ENCODE assay signal across 4 worm cellular contexts in genomic region chrX:7651219-7651958, ce11.
A peak's percentile ranks its signal among the peaks of the same experiment; 100 is the strongest.
TF ChIP-seq lines count a peak whose summit lies in the region.

No protein-coding gene starts in this region.

TF ChIP-seq in whole organism, L3 larva, 47 proteins besides CTCF, POLR2A, EP300 and RAD21 (continued from another document):
- no peak for TF ChIP-seq skn-1 (tag; optimal IDR thresholded peaks at IDR 0.05; lab: Kevin White, UChicago)
- no peak for TF ChIP-seq snpc-4 (tag; optimal IDR thresholded peaks at IDR 0.05; lab: Kevin White, UChicago)
- no peak for TF ChIP-seq egl-27 (tag; optimal IDR thresholded peaks at IDR 0.05; lab: Kevin White, UChicago)
- no peak for TF ChIP-seq ZK546.5 (tag; optimal IDR thresholded peaks at IDR 0.05; lab: Kevin White, UChicago)
- no peak for TF ChIP-seq ama-1 (optimal IDR thresholded peaks at IDR 0.05; lab: Kevin White, UChicago)
- no peak for TF ChIP-seq mdl-1 (tag; optimal IDR thresholded peaks at IDR 0.05; lab: Kevin White, UChicago)
- no peak for TF ChIP-seq nhr-11 (tag; optimal IDR thresholded peaks at IDR 0.05; lab: Kevin White, UChicago)
- no peak for TF ChIP-seq nhr-77 (tag; optimal IDR thresholded peaks at IDR 0.05; lab: Kevin White, UChicago)
- peak; percentile 14 for TF ChIP-seq lin-39 (tag; optimal IDR thresholded peaks at IDR 0.05; lab: Kevin White, UChicago)
- TF ChIP-seq elt-3 (tag; optimal IDR thresholded peaks at IDR 0.05; lab: Kevin White, UChicago), result no peak
- TF ChIP-seq nfya-1 (tag; optimal IDR thresholded peaks at IDR 0.05; lab: Kevin White, UChicago; ENCODE audit: insufficient read depth), result peak; percentile 43
- TF ChIP-seq unc-62 (GFP tag; optimal IDR thresholded peaks at IDR 0.05; lab: Kevin White, UChicago), result no peak

TF ChIP-seq in whole organism, L4 larva, 104 proteins besides CTCF, POLR2A, EP300 and RAD21 (continued from another document):
- TF ChIP-seq hmg-1.1 (GFP tag; IDR thresholded peaks at IDR 0.05; lab: Robert Waterston, UW) (peak; percentile 47; the same call in 1 of the 2 replicates), pqm-1 (tag; optimal IDR thresholded peaks at IDR 0.05; lab: Kevin White, UChicago) (no peak), ZK546.5 (tag; optimal IDR thresholded peaks at IDR 0.05; lab: Kevin White, UChicago) (no peak), ztf-7 (tag; optimal IDR thresholded peaks at IDR 0.05; lab: Kevin White, UChicago) (no peak), vab-7 (GFP tag; IDR thresholded peaks at IDR 0.05; lab: Robert Waterston, UW) (no peak), Y75B8A.6 (GFP tag; IDR thresholded peaks at IDR 0.05; lab: Robert Waterston, UW) (no peak), daf-8 (GFP tag; IDR thresholded peaks at IDR 0.05; lab: Robert Waterston, UW) (no peak), Y5F2A.4 (GFP tag; optimal IDR thresholded peaks at IDR 0.05; lab: Kevin White, UChicago) (no peak), nhr-25 (tag; optimal IDR thresholded peaks at IDR 0.05; lab: Kevin White, UChicago; ENCODE audit: borderline replicate concordance, insufficient read depth) (no peak), snpc-4 (tag; optimal IDR thresholded peaks at IDR 0.05; lab: Kevin White, UChicago) (no peak), zip-2 (tag; optimal IDR thresholded peaks at IDR 0.05; lab: Kevin White, UChicago) (no peak), Y48G9A.11 (GFP tag; IDR thresholded peaks at IDR 0.05; lab: Robert Waterston, UW) (no peak), sdz-12 (GFP tag; optimal IDR thresholded peaks at IDR 0.05; lab: Kevin White, UChicago) (no peak), hif-1 (tag; optimal IDR thresholded peaks at IDR 0.05; lab: Kevin White, UChicago) (peak in 1 of 2 experiments; percentile 44), hlh-30 (tag; optimal IDR thresholded peaks at IDR 0.05; lab: Kevin White, UChicago; ENCODE audit: insufficient read depth) (no peak), dpl-1 (GFP tag; optimal IDR thresholded peaks at IDR 0.05; lab: Kevin White, UChicago) (no peak), php-3 (GFP tag; IDR thresholded peaks at IDR 0.05; lab: Robert Waterston, UW) (0 out of 2 replicates have a peak, but pooled peaks have one; percentile 62), F37D6.2 (tag; optimal IDR thresholded peaks at IDR 0.05; lab: Kevin White, UChicago) (peak; percentile 29), nhr-111 (GFP tag; optimal IDR thresholded peaks at IDR 0.05; lab: Kevin White, UChicago) (no peak), madf-5 (GFP tag; IDR thresholded peaks at IDR 0.05; lab: Robert Waterston, UW) (no peak), aha-1 (tag; lab: Kevin White, UChicago) (peak; percentile 58), hlh-11 (tag; optimal IDR thresholded peaks at IDR 0.05; lab: Kevin White, UChicago) (peak; percentile 53), skn-1 (tag; optimal IDR thresholded peaks at IDR 0.05; lab: Kevin White, UChicago) (no peak), unc-62 (GFP tag; optimal IDR thresholded peaks at IDR 0.05 in 1 of 2; lab: Kevin White, UChicago) (peak in 1 of 2 experiments; percentile 60), unc-62 (tag; optimal IDR thresholded peaks at IDR 0.05; lab: Kevin White, UChicago) (no peak), jun-1 (tag; optimal IDR thresholded peaks at IDR 0.05; lab: Kevin White, UChicago) (no peak), T20F7.1 (GFP tag; optimal IDR thresholded peaks at IDR 0.05; lab: Kevin White, UChicago) (no peak), daf-16 (GFP tag; optimal IDR thresholded peaks at IDR 0.05; lab: Kevin White, UChicago) (peak in 1 of 2 experiments; percentile 11), daf-16 (tag; optimal IDR thresholded peaks at IDR 0.05; lab: Kevin White, UChicago) (no peak), mdl-1 (tag; optimal IDR thresholded peaks at IDR 0.05; lab: Kevin White, UChicago) (peak in 1 of 2 experiments; percentile 58), zip-11 (GFP tag; IDR thresholded peaks at IDR 0.05; lab: Robert Waterston, UW) (no peak)

TF ChIP-seq in whole organism, late embryonic, 69 proteins besides CTCF, POLR2A, EP300 and RAD21 (continued from another document):
- TF ChIP-seq ztf-16 (tag; optimal IDR thresholded peaks at IDR 0.05; lab: Kevin White, UChicago) (no peak), tbx-2 (tag; optimal IDR thresholded peaks at IDR 0.05; lab: Kevin White, UChicago) (peak; percentile 44), C38D4.7 (GFP tag; optimal IDR thresholded peaks at IDR 0.05; lab: Kevin White, UChicago) (no peak), ceh-19 (GFP tag; optimal IDR thresholded peaks at IDR 0.05; lab: Kevin White, UChicago) (peak; percentile 64), nfya-1 (tag; optimal IDR thresholded peaks at IDR 0.05; lab: Kevin White, UChicago) (peak; percentile 51), fkh-6 (tag; optimal IDR thresholded peaks at IDR 0.05; lab: Kevin White, UChicago) (no peak), Y22D7AL.16 (tag; optimal IDR thresholded peaks at IDR 0.05; lab: Kevin White, UChicago) (no peak), pha-4 (tag; optimal IDR thresholded peaks at IDR 0.05; lab: Kevin White, UChicago) (no peak), odd-2 (tag; optimal IDR thresholded peaks at IDR 0.05; lab: Kevin White, UChicago) (no peak), ceh-2 (tag; optimal IDR thresholded peaks at IDR 0.05; lab: Kevin White, UChicago) (peak; percentile 37), fkh-10 (GFP tag; optimal IDR thresholded peaks at IDR 0.05; lab: Kevin White, UChicago) (peak; percentile 5), unc-55 (GFP tag; optimal IDR thresholded peaks at IDR 0.05; lab: Kevin White, UChicago) (peak; percentile 0), ceh-45 (GFP tag; IDR thresholded peaks at IDR 0.05; lab: Robert Waterston, UW) (no peak), T23F11.4 (GFP tag; optimal IDR thresholded peaks at IDR 0.05; lab: Kevin White, UChicago) (no peak), ceh-31 (tag; optimal IDR thresholded peaks at IDR 0.05; lab: Kevin White, UChicago) (peak; percentile 68), ets-4 (tag; optimal IDR thresholded peaks at IDR 0.05; lab: Kevin White, UChicago) (no peak), F13H6.1 (tag; optimal IDR thresholded peaks at IDR 0.05; lab: Kevin White, UChicago) (peak; percentile 45), hlh-15 (tag; optimal IDR thresholded peaks at IDR 0.05; lab: Kevin White, UChicago) (no peak), unc-3 (GFP tag; conservative IDR thresholded peaks at IDR 0.05; lab: Robert Waterston, UW) (0 out of 2 replicates have a peak, but pooled peaks have one; percentile 15), unc-3 (tag; optimal IDR thresholded peaks at IDR 0.05; lab: Kevin White, UChicago) (no peak), pax-1 (tag; optimal IDR thresholded peaks at IDR 0.05; lab: Kevin White, UChicago) (no peak), hlh-13 (GFP tag; optimal IDR thresholded peaks at IDR 0.05; lab: Kevin White, UChicago) (no peak), hlh-6 (tag; optimal IDR thresholded peaks at IDR 0.05; lab: Kevin White, UChicago) (peak; percentile 63), pag-3 (tag; optimal IDR thresholded peaks at IDR 0.05; lab: Kevin White, UChicago; ENCODE audit: borderline replicate concordance) (no peak), ceh-30 (tag; optimal IDR thresholded peaks at IDR 0.05; lab: Kevin White, UChicago) (no peak), mec-3 (tag; optimal IDR thresholded peaks at IDR 0.05; lab: Kevin White, UChicago; ENCODE audit: borderline replicate concordance) (no peak), syd-9 (tag; optimal IDR thresholded peaks at IDR 0.05; lab: Kevin White, UChicago) (peak; percentile 69), pha-2 (tag; optimal IDR thresholded peaks at IDR 0.05; lab: Kevin White, UChicago) (peak; percentile 13), zip-5 (tag; optimal IDR thresholded peaks at IDR 0.05; lab: Kevin White, UChicago) (no peak), unc-42 (tag; optimal IDR thresholded peaks at IDR 0.05; lab: Kevin White, UChicago) (peak; percentile 49), npax-4 (tag; optimal IDR thresholded peaks at IDR 0.05; lab: Kevin White, UChicago) (no peak), ceh-18 (tag; optimal IDR thresholded peaks at IDR 0.05; lab: Kevin White, UChicago) (peak; percentile 38), pros-1 (tag; optimal IDR thresholded peaks at IDR 0.05; lab: Kevin White, UChicago) (no peak), pat-9 (tag; optimal IDR thresholded peaks at IDR 0.05; lab: Kevin White, UChicago) (no peak), hlh-30 (tag; optimal IDR thresholded peaks at IDR 0.05; lab: Kevin White, UChicago; ENCODE audit: insufficient read depth) (peak; percentile 17), ref-2 (tag; optimal IDR thresholded peaks at IDR 0.05; lab: Kevin White, UChicago) (no peak), dve-1 (tag; optimal IDR thresholded peaks at IDR 0.05; lab: Kevin White, UChicago) (no peak), eyg-1 (tag; optimal IDR thresholded peaks at IDR 0.05; lab: Kevin White, UChicago) (no peak), lin-11 (tag; optimal IDR thresholded peaks at IDR 0.05; lab: Kevin White, UChicago) (no peak), ceh-48 (tag; optimal IDR thresholded peaks at IDR 0.05; lab: Kevin White, UChicago) (no peak), madf-2 (tag; optimal IDR thresholded peaks at IDR 0.05; lab: Kevin White, UChicago) (no peak), K09A11.1 (tag; optimal IDR thresholded peaks at IDR 0.05; lab: Kevin White, UChicago; ENCODE audit: insufficient read depth) (no peak), nhr-232 (tag; optimal IDR thresholded peaks at IDR 0.05; lab: Kevin White, UChicago) (no peak), sox-2 (GFP tag; IDR thresholded peaks at IDR 0.05; lab: Robert Waterston, UW) (no peak), ceh-14 (tag; optimal IDR thresholded peaks at IDR 0.05; lab: Kevin White, UChicago) (peak; percentile 51), ceh-6 (GFP tag; optimal IDR thresholded peaks at IDR 0.05; lab: Kevin White, UChicago) (no peak)

TF ChIP-seq in whole organism, mixed stage, embryonic, 35 proteins besides CTCF, POLR2A, EP300 and RAD21 (continued from another document):
- no peak for TF ChIP-seq snpc-4 (tag; optimal IDR thresholded peaks at IDR 0.05; lab: Kevin White, UChicago)
